Worm (Caenorhabditis elegans) whole organism, late embryonic: ENCODE results near the gene srbc-39.
A peak's percentile ranks its signal among the peaks of the same experiment; 100 is the strongest.

Experiments used
- C08G9.2 ChIP-seq: sonication (generic microtip); optimal IDR thresholded peaks from 2 replicates; lab custom pipeline; 2016; ENCODE audit warnings: mild to moderate bottlenecking, missing genetic modification characterization, moderate library complexity, missing compliant biosample characterization
- F13H6.1 ChIP-seq: sonication (generic microtip); optimal IDR thresholded peaks from 2 replicates; lab custom pipeline; 2016; ENCODE audit warnings: missing genetic modification characterization, missing compliant biosample characterization
- K02D7.2 ChIP-seq: sonication (generic microtip); optimal IDR thresholded peaks from 2 replicates; lab custom pipeline; 2017; ENCODE audit warnings: mild to moderate bottlenecking, missing genetic modification characterization, missing compliant biosample characterization
- ahr-1 ChIP-seq: sonication (generic microtip); optimal IDR thresholded peaks from 2 replicates; lab custom pipeline; 2016; ENCODE audit warnings: missing genetic modification characterization, missing compliant biosample characterization
- ama-1 ChIP-seq: fragments of 150-350 bp; optimal IDR thresholded peaks from 2 replicates; lab custom pipeline; 2014
- ceh-22 ChIP-seq: sonication (generic microtip); optimal IDR thresholded peaks from 2 replicates; lab custom pipeline; 2017; ENCODE audit warnings: missing biosample characterization, missing genetic modification characterization
- ceh-30 ChIP-seq: fragments of 150-350 bp; optimal IDR thresholded peaks from 2 replicates; lab custom pipeline; 2014; ENCODE audit warnings: missing biosample characterization, missing genetic modification characterization
- ceh-31 ChIP-seq: sonication (generic microtip); optimal IDR thresholded peaks from 2 replicates; lab custom pipeline; 2016; ENCODE audit warnings: missing genetic modification characterization, missing compliant biosample characterization
- ceh-34 ChIP-seq: sonication (generic microtip); optimal IDR thresholded peaks from 2 replicates; lab custom pipeline; 2016; ENCODE audit warnings: mild to moderate bottlenecking, missing genetic modification characterization, missing compliant biosample characterization
- ceh-48 ChIP-seq: sonication (generic microtip); optimal IDR thresholded peaks from 2 replicates; lab custom pipeline; 2016; ENCODE audit warnings: missing genetic modification characterization, inconsistent platforms, missing compliant biosample characterization
- ceh-6 ChIP-seq: fragments of 200-800 bp; sonication (Bioruptor generic); optimal IDR thresholded peaks from 2 replicates; lab custom pipeline; 2018; ENCODE audit warnings: mild to moderate bottlenecking, missing genetic modification characterization, missing compliant biosample characterization
- dmd-4 ChIP-seq: sonication (generic microtip); optimal IDR thresholded peaks from 2 replicates; lab custom pipeline; 2016; ENCODE audit warnings: borderline replicate concordance, missing genetic modification characterization, missing compliant biosample characterization
- dve-1 ChIP-seq: sonication (generic microtip); optimal IDR thresholded peaks from 2 replicates; lab custom pipeline; 2017; ENCODE audit warnings: antibody characterized with exemption, mild to moderate bottlenecking, missing genetic modification characterization, missing compliant biosample characterization
- elt-2 ChIP-seq: sonication (generic microtip); optimal IDR thresholded peaks from 2 replicates; lab custom pipeline; 2016; ENCODE audit warnings: missing genetic modification reagents, missing genetic modification characterization, missing compliant biosample characterization
- ets-4 ChIP-seq: sonication (generic microtip); optimal IDR thresholded peaks from 2 replicates; lab custom pipeline; 2016; ENCODE audit warnings: missing genetic modification characterization, missing compliant biosample characterization
- eyg-1 ChIP-seq: sonication (generic microtip); optimal IDR thresholded peaks from 2 replicates; lab custom pipeline; 2016; ENCODE audit warnings: missing genotype, missing genetic modification characterization, missing compliant biosample characterization
- fax-1 ChIP-seq: sonication (generic microtip); optimal IDR thresholded peaks from 2 replicates; lab custom pipeline; 2016; ENCODE audit warnings: missing genotype, missing genetic modification characterization, missing compliant biosample characterization
- fkh-10 ChIP-seq: fragments of 150-350 bp; optimal IDR thresholded peaks from 2 replicates; lab custom pipeline; 2014; ENCODE audit warnings: missing biosample characterization, missing genetic modification reagents, missing genetic modification characterization
- hlh-30 ChIP-seq: sonication (generic microtip); optimal IDR thresholded peaks from 2 replicates; lab custom pipeline; 2017; ENCODE audit warnings: antibody characterized with exemption, missing genetic modification characterization, missing compliant biosample characterization; ENCODE audit not compliant: insufficient read depth
- hlh-6 ChIP-seq: sonication (generic microtip); optimal IDR thresholded peaks from 2 replicates; lab custom pipeline; 2016; ENCODE audit warnings: missing genotype, missing genetic modification characterization, missing compliant biosample characterization
- lim-6 ChIP-seq: sonication (generic microtip); optimal IDR thresholded peaks from 2 replicates; lab custom pipeline; 2016; ENCODE audit warnings: missing genetic modification characterization, missing compliant biosample characterization
- lin-11 ChIP-seq: fragments of 200-800 bp; sonication (Bioruptor generic); optimal IDR thresholded peaks from 2 replicates; lab custom pipeline; 2018; ENCODE audit warnings: mild to moderate bottlenecking, missing genetic modification characterization, missing compliant biosample characterization
- madf-2 ChIP-seq: sonication (generic microtip); optimal IDR thresholded peaks from 2 replicates; lab custom pipeline; 2017; ENCODE audit warnings: missing genetic modification characterization, missing compliant biosample characterization
- mec-3 ChIP-seq: sonication (generic microtip); optimal IDR thresholded peaks from 2 replicates; lab custom pipeline; 2016; ENCODE audit warnings: borderline replicate concordance, missing genetic modification characterization, missing compliant biosample characterization
- nfya-1 ChIP-seq: sonication (generic microtip); optimal IDR thresholded peaks from 2 replicates; lab custom pipeline; 2017; ENCODE audit warnings: missing genetic modification characterization, mild to moderate bottlenecking, missing compliant biosample characterization, antibody characterized with exemption, moderate library complexity
- nhr-232 ChIP-seq: sonication (generic microtip); optimal IDR thresholded peaks from 2 replicates; lab custom pipeline; 2016; ENCODE audit warnings: missing genetic modification characterization, missing compliant biosample characterization
- npax-4 ChIP-seq: sonication (generic microtip); optimal IDR thresholded peaks from 2 replicates; lab custom pipeline; 2016; ENCODE audit warnings: missing genetic modification characterization, missing compliant biosample characterization
- pat-9 ChIP-seq: fragments of 200-800 bp; sonication (Bioruptor generic); optimal IDR thresholded peaks from 2 replicates; lab custom pipeline; 2018; ENCODE audit warnings: mild to moderate bottlenecking, missing genetic modification characterization, moderate library complexity, missing compliant biosample characterization
- pax-1 ChIP-seq: fragments of 150-350 bp; optimal IDR thresholded peaks from 2 replicates; lab custom pipeline; 2014; ENCODE audit warnings: missing biosample characterization, missing genetic modification characterization
- pha-4 ChIP-seq: fragments of 150-350 bp; optimal IDR thresholded peaks from 2 replicates; lab custom pipeline; 2018; ENCODE audit warnings: missing biosample characterization, missing genetic modification reagents, missing genetic modification characterization
- pqm-1 ChIP-seq: sonication (generic microtip); optimal IDR thresholded peaks from 2 replicates; lab custom pipeline; 2016; ENCODE audit warnings: missing genetic modification characterization, missing compliant biosample characterization
- pros-1 ChIP-seq: fragments of 150-350 bp; optimal IDR thresholded peaks from 2 replicates; lab custom pipeline; 2014; ENCODE audit warnings: missing biosample characterization, missing genetic modification reagents, missing genetic modification characterization
- ref-2 ChIP-seq: sonication (generic microtip); optimal IDR thresholded peaks from 2 replicates; lab custom pipeline; 2016; ENCODE audit warnings: missing genetic modification characterization, missing compliant biosample characterization
- rnt-1 ChIP-seq: sonication (generic microtip); optimal IDR thresholded peaks from 2 replicates; lab custom pipeline; 2016; ENCODE audit warnings: missing genetic modification characterization, missing compliant biosample characterization
- sdc-2 ChIP-seq: sonication (generic microtip); optimal IDR thresholded peaks from 2 replicates; lab custom pipeline; 2016; ENCODE audit warnings: missing genotype, missing genetic modification characterization, missing compliant biosample characterization
- sox-4 ChIP-seq: sonication (generic microtip); optimal IDR thresholded peaks from 2 replicates; lab custom pipeline; 2017; ENCODE audit warnings: mild to moderate bottlenecking, missing genetic modification characterization, inconsistent platforms, missing compliant biosample characterization
- syd-9 ChIP-seq: sonication (generic microtip); optimal IDR thresholded peaks from 2 replicates; lab custom pipeline; 2016; ENCODE audit warnings: mild to moderate bottlenecking, missing genetic modification characterization, moderate library complexity, missing compliant biosample characterization
- tbx-2 ChIP-seq: sonication (generic microtip); optimal IDR thresholded peaks from 2 replicates; lab custom pipeline; 2016; ENCODE audit warnings: missing genetic modification characterization, missing compliant biosample characterization
- ttx-3 ChIP-seq: sonication (generic microtip); optimal IDR thresholded peaks from 2 replicates; lab custom pipeline; 2016; ENCODE audit warnings: missing genetic modification reagents, missing genetic modification characterization, missing compliant biosample characterization
- unc-3 ChIP-seq, 2 experiments: fragments of 200-800 bp in 1 of 2; sonication (Bioruptor generic) in 1 of 2; sonication (generic microtip) in 1 of 2; conservative IDR thresholded peaks in 1 of 2; optimal IDR thresholded peaks in 1 of 2; 2 replicates each; pipeline versions ENCODE4 v1.3.6 to Lab custom; 2016 to 2022; ENCODE audit warnings: missing compliant biosample characterization in 2 of 2, missing genetic modification characterization in 2 of 2, missing genetic modification reagents in 1 of 2
- unc-42 ChIP-seq: sonication (generic microtip); optimal IDR thresholded peaks from 2 replicates; lab custom pipeline; 2016; ENCODE audit warnings: missing genotype, missing genetic modification characterization, missing compliant biosample characterization
- unc-55 ChIP-seq: sonication (generic microtip); optimal IDR thresholded peaks from 2 replicates; lab custom pipeline; 2017; ENCODE audit warnings: missing biosample characterization, missing genetic modification reagents, missing genetic modification characterization
- unc-86 ChIP-seq: sonication (generic microtip); optimal IDR thresholded peaks from 2 replicates; lab custom pipeline; 2016; ENCODE audit warnings: missing genetic modification characterization, missing compliant biosample characterization
- ztf-16 ChIP-seq: sonication (generic microtip); optimal IDR thresholded peaks from 2 replicates; lab custom pipeline; 2017; ENCODE audit warnings: missing genetic modification characterization, missing compliant biosample characterization

srbc-39 gene

ce11 chrV:723895-724352 is 15.0 kb downstream of the srbc-39 start, which contains the start of gene fbxb-72:
Gene fbxb-72, minus strand, starts transcription at chrV:723952.
- no peak for TF ChIP-seq F13H6.1 (tag; lab: Kevin White, UChicago)
- no peak for TF ChIP-seq rnt-1 (tag; lab: Kevin White, UChicago)
- no peak for TF ChIP-seq C08G9.2
- TF ChIP-seq hlh-6 (tag; lab: Kevin White, UChicago): no peak
- peak; percentile 3 for TF ChIP-seq pqm-1 (tag; lab: Kevin White, UChicago)
- no peak for TF ChIP-seq ceh-6
- no peak for TF ChIP-seq pros-1 (tag; lab: Kevin White, UChicago)
- TF ChIP-seq ceh-30: no peak
- TF ChIP-seq hlh-30: no peak
- no peak for TF ChIP-seq ceh-34 (tag; lab: Kevin White, UChicago)
- TF ChIP-seq ceh-31: no peak
- no peak for TF ChIP-seq lin-11 (tag; lab: Kevin White, UChicago)
- no peak for TF ChIP-seq ztf-16 (tag; lab: Kevin White, UChicago)
- TF ChIP-seq fax-1: no peak
- TF ChIP-seq unc-86 (tag; lab: Kevin White, UChicago): no peak
- no peak for TF ChIP-seq syd-9 (tag; lab: Kevin White, UChicago)
- TF ChIP-seq npax-4 (tag; lab: Kevin White, UChicago): no peak
- TF ChIP-seq unc-55 (GFP tag; lab: Kevin White, UChicago): no peak
- TF ChIP-seq unc-3 (GFP tag; conservative IDR thresholded peaks at IDR 0.05; lab: Robert Waterston, UW): no peak
- TF ChIP-seq unc-3 (tag; optimal IDR thresholded peaks at IDR 0.05; lab: Kevin White, UChicago): no peak
- no peak for TF ChIP-seq ceh-22 (tag; lab: Kevin White, UChicago)
- no peak for TF ChIP-seq unc-42
- peak; percentile 41 for TF ChIP-seq elt-2
- no peak for TF ChIP-seq lim-6 (tag; lab: Kevin White, UChicago)
- peak; percentile 56 for TF ChIP-seq dve-1 (tag; lab: Kevin White, UChicago)
- TF ChIP-seq ama-1 (lab: Kevin White, UChicago): peak; percentile 26
- no peak for TF ChIP-seq eyg-1
- TF ChIP-seq pha-4: no peak
- no peak for TF ChIP-seq ahr-1 (tag; lab: Kevin White, UChicago)
- TF ChIP-seq ceh-48 (tag; lab: Kevin White, UChicago): no peak
- TF ChIP-seq nfya-1 (tag; lab: Kevin White, UChicago): no peak
- no peak for TF ChIP-seq ref-2 (tag; lab: Kevin White, UChicago)
- no peak for TF ChIP-seq pax-1
- no peak for TF ChIP-seq mec-3 (tag; lab: Kevin White, UChicago)
- TF ChIP-seq sox-4: no peak

ce11 chrV:724470-724890 is 15.6 kb downstream of the srbc-39 start:
- TF ChIP-seq unc-3 (GFP tag; conservative IDR thresholded peaks at IDR 0.05; lab: Robert Waterston, UW) (no peak), unc-3 (tag; optimal IDR thresholded peaks at IDR 0.05; lab: Kevin White, UChicago) (no peak), tbx-2 (tag; lab: Kevin White, UChicago) (no peak), nfya-1 (tag; lab: Kevin White, UChicago) (no peak), hlh-6 (tag; lab: Kevin White, UChicago) (no peak), madf-2 (tag; lab: Kevin White, UChicago) (no peak), pat-9 (tag; lab: Kevin White, UChicago) (no peak), K02D7.2 (tag; lab: Kevin White, UChicago) (no peak), ceh-34 (tag; lab: Kevin White, UChicago) (no peak), nhr-232 (tag; lab: Kevin White, UChicago) (no peak), ets-4 (tag; lab: Kevin White, UChicago) (no peak), dmd-4 (no peak), pqm-1 (tag; lab: Kevin White, UChicago) (no peak), sdc-2 (no peak), ttx-3 (tag; lab: Kevin White, UChicago) (no peak), rnt-1 (tag; lab: Kevin White, UChicago) (no peak), syd-9 (tag; lab: Kevin White, UChicago) (no peak), fkh-10 (GFP tag; lab: Kevin White, UChicago) (no peak)
